Fruit fly (Drosophila melanogaster) whole organism, wandering third instar larva: ENCODE data around the gene SH3PX1.

ENCODE experiments used
- Abd-B ChIP-seq: fragments of >200 bp; optimal IDR thresholded peaks from 2 replicates; lab custom pipeline; 2017; ENCODE audit warnings: missing biosample characterization, missing genetic modification characterization
- CG32264 ChIP-seq: fragments of 200-800 bp; sonication (Bioruptor generic); optimal IDR thresholded peaks from 2 replicates; lab custom pipeline; 2016; ENCODE audit warnings: missing biosample characterization, missing genetic modification characterization
- CG9705 ChIP-seq: fragments of 200-800 bp; sonication (Bioruptor generic); optimal IDR thresholded peaks from 2 replicates; lab custom pipeline; 2018; ENCODE audit warnings: missing biosample characterization, mild to moderate bottlenecking, missing genetic modification characterization
- CrebA ChIP-seq: fragments of 200-800 bp; sonication (Bioruptor generic); optimal IDR thresholded peaks from 2 replicates; lab custom pipeline; 2016; ENCODE audit warnings: missing biosample characterization, mild to moderate bottlenecking, missing genetic modification characterization, borderline replicate concordance
- Dfd ChIP-seq: fragments of >200 bp; optimal IDR thresholded peaks from 2 replicates; lab custom pipeline; 2017; ENCODE audit warnings: missing biosample characterization, missing genetic modification characterization
- Dif ChIP-seq: fragments of 200-275, 200-300 bp; sonication (Bioruptor generic); optimal IDR thresholded peaks from 2 replicates; lab custom pipeline; 2018; ENCODE audit warnings: missing biosample characterization, missing genetic modification characterization; ENCODE audit not compliant: partially characterized antibody
- GATAd ChIP-seq: sonication (Bioruptor generic); optimal IDR thresholded peaks from 2 replicates; lab custom pipeline; 2016; ENCODE audit warnings: missing biosample characterization, missing genetic modification characterization
- HLH106 ChIP-seq: fragments of 200-800 bp; optimal IDR thresholded peaks from 3 replicates; lab custom pipeline; 2019; ENCODE audit warnings: missing biosample characterization, mild to moderate bottlenecking, missing genetic modification characterization, moderate library complexity
- Hnf4 ChIP-seq: fragments of 200-800 bp; sonication (Bioruptor generic); optimal IDR thresholded peaks from 2 replicates; lab custom pipeline; 2016; ENCODE audit warnings: missing biosample characterization, mild to moderate bottlenecking, missing genetic modification characterization
- Hr78 ChIP-seq: fragments of >200 bp; optimal IDR thresholded peaks from 2 replicates; lab custom pipeline; 2017; ENCODE audit warnings: missing biosample characterization, missing genetic modification characterization
- Hr83 ChIP-seq: fragments of 200-300 bp; sonication (Bioruptor generic); optimal IDR thresholded peaks from 2 replicates; lab custom pipeline; 2016; ENCODE audit warnings: missing biosample characterization, mild to moderate bottlenecking, missing genetic modification characterization, moderate library complexity; ENCODE audit not compliant: poor library complexity, severe bottlenecking
- Jra ChIP-seq: sonication (Bioruptor generic); optimal IDR thresholded peaks from 2 replicates; lab custom pipeline; 2016; ENCODE audit warnings: missing biosample characterization, missing genetic modification characterization
- Mio ChIP-seq: sonication (Bioruptor generic); optimal IDR thresholded peaks from 2 replicates; lab custom pipeline; 2016; ENCODE audit warnings: missing biosample characterization, missing genetic modification characterization
- Myc ChIP-seq: fragments of >200 bp; optimal IDR thresholded peaks from 2 replicates; lab custom pipeline; 2017
- N ChIP-seq: fragments of >200 bp; optimal IDR thresholded peaks from 2 replicates; lab custom pipeline; 2018; ENCODE audit warnings: missing biosample characterization, missing external identifiers, missing genetic modification characterization
- OdsH ChIP-seq: fragments of 200-800 bp; sonication (Bioruptor generic); optimal IDR thresholded peaks from 2 replicates; lab custom pipeline; 2016; ENCODE audit warnings: missing biosample characterization, mild to moderate bottlenecking, missing genetic modification characterization
- Rel ChIP-seq, 2 experiments: fragments of 200-800 bp; sonication (Bioruptor generic) in 1 of 2; optimal IDR thresholded peaks; 2 replicates in 1 of 2; 3 replicates in 1 of 2; lab custom pipeline; 2016 to 2019; ENCODE audit warnings: mild to moderate bottlenecking in 2 of 2, missing biosample characterization in 2 of 2, missing genetic modification characterization in 2 of 2, moderate library complexity in 1 of 2
- Sp1 ChIP-seq: fragments of 200-800 bp; sonication (Bioruptor generic); optimal IDR thresholded peaks from 3 replicates; lab custom pipeline; 2019; ENCODE audit warnings: missing biosample characterization, mild to moderate bottlenecking, missing genetic modification characterization, moderate library complexity
- Vsx2 ChIP-seq: fragments of 200-300, 225-300 bp; sonication (Bioruptor generic); optimal IDR thresholded peaks from 2 replicates; lab custom pipeline; 2018; ENCODE audit warnings: missing biosample characterization, missing genetic modification characterization; ENCODE audit not compliant: partially characterized antibody
- br ChIP-seq: fragments of 200-800 bp; sonication (Bioruptor generic); optimal IDR thresholded peaks from 2 replicates; lab custom pipeline; 2016; ENCODE audit warnings: missing biosample characterization, missing genetic modification characterization
- brk ChIP-seq: fragments of 200-800 bp; sonication (Bioruptor generic); optimal IDR thresholded peaks from 2 replicates; lab custom pipeline; 2016; ENCODE audit warnings: missing biosample characterization, mild to moderate bottlenecking, missing genetic modification characterization
- dl ChIP-seq, 2 experiments: fragments of 175-275, 200-275 bp in 1 of 2; fragments of 200-275 bp in 1 of 2; sonication (Bioruptor generic); optimal IDR thresholded peaks; lab custom pipeline; 2018; ENCODE audit warnings: mild to moderate bottlenecking in 2 of 2, missing biosample characterization in 2 of 2, missing genetic modification characterization in 2 of 2, moderate library complexity in 2 of 2; ENCODE audit not compliant: partially characterized antibody in 2 of 2, insufficient read depth in 1 of 2
- dmrt93B ChIP-seq: fragments of 200-800 bp; sonication (Bioruptor generic); optimal IDR thresholded peaks from 2 replicates; lab custom pipeline; 2018; ENCODE audit warnings: missing biosample characterization, mild to moderate bottlenecking, missing genetic modification characterization
- dsf ChIP-seq: sonication (Bioruptor generic); optimal IDR thresholded peaks from 2 replicates; lab custom pipeline; 2016; ENCODE audit warnings: missing biosample characterization, missing genetic modification characterization, borderline replicate concordance
- ey ChIP-seq: fragments of 200-800 bp; sonication (Bioruptor generic); optimal IDR thresholded peaks from 2 replicates; lab custom pipeline; 2016; ENCODE audit warnings: missing biosample characterization, missing genetic modification characterization
- foxo ChIP-seq, 2 experiments: fragments of 200-800 bp; sonication (Bioruptor generic); optimal IDR thresholded peaks; 2 replicates in 1 of 2; 3 replicates in 1 of 2; lab custom pipeline; 2016 to 2017; ENCODE audit warnings: missing biosample characterization in 2 of 2, missing genetic modification characterization in 2 of 2
- fru ChIP-seq: fragments of 200-800 bp; sonication (Bioruptor generic); optimal IDR thresholded peaks from 3 replicates; lab custom pipeline; 2016; ENCODE audit warnings: missing biosample characterization, mild to moderate bottlenecking, missing genetic modification characterization
- h ChIP-seq: fragments of 200-800 bp; sonication (Bioruptor generic); optimal IDR thresholded peaks from 3 replicates; lab custom pipeline; 2016; ENCODE audit warnings: missing biosample characterization, mild to moderate bottlenecking, missing genetic modification characterization
- jim ChIP-seq: fragments of 175-275, 200-325 bp; sonication (Bioruptor generic); optimal IDR thresholded peaks from 2 replicates; lab custom pipeline; 2016; ENCODE audit warnings: missing biosample characterization, mild to moderate bottlenecking, missing genetic modification characterization
- lola ChIP-seq: fragments of >200 bp; optimal IDR thresholded peaks from 2 replicates; lab custom pipeline; 2017; ENCODE audit warnings: missing biosample characterization, missing genetic modification characterization
- pan ChIP-seq: fragments of >200 bp; optimal IDR thresholded peaks from 2 replicates; lab custom pipeline; 2017
- psq ChIP-seq: fragments of 200-800 bp; sonication (Bioruptor generic); optimal IDR thresholded peaks from 3 replicates; lab custom pipeline; 2017; ENCODE audit warnings: missing biosample characterization, mild to moderate bottlenecking, missing genetic modification characterization, moderate library complexity
- rgr ChIP-seq: fragments of 200-800 bp; sonication (Bioruptor generic); optimal IDR thresholded peaks from 3 replicates; lab custom pipeline; 2016; ENCODE audit warnings: missing biosample characterization, mild to moderate bottlenecking, missing genetic modification characterization
- sage ChIP-seq: fragments of 200-800 bp; sonication (Bioruptor generic); optimal IDR thresholded peaks from 2 replicates; lab custom pipeline; 2016; ENCODE audit warnings: missing biosample characterization, mild to moderate bottlenecking, missing genetic modification characterization
- sv ChIP-seq: fragments of 200-800 bp; sonication (Bioruptor generic); optimal IDR thresholded peaks from 3 replicates; lab custom pipeline; 2016; ENCODE audit warnings: missing biosample characterization, missing genetic modification characterization
- tai ChIP-seq: sonication (Bioruptor generic); optimal IDR thresholded peaks from 2 replicates; lab custom pipeline; 2016; ENCODE audit warnings: missing biosample characterization, missing genetic modification characterization
- usp ChIP-seq: fragments of >200 bp; optimal IDR thresholded peaks from 2 replicates; lab custom pipeline; 2017; ENCODE audit warnings: missing biosample characterization, missing genetic modification characterization
- woc ChIP-seq: sonication (Bioruptor generic); optimal IDR thresholded peaks from 2 replicates; lab custom pipeline; 2016; ENCODE audit warnings: missing biosample characterization, mild to moderate bottlenecking, missing genetic modification characterization

Gene SH3PX1

dm6 chr3L:9744060-9744549 is 30.5 kb upstream of the SH3PX1 start:
- TF ChIP-seq h = peak; percentile 87
- TF ChIP-seq woc (GFP tag; lab: Kevin White, UChicago) = peak; percentile 90
- TF ChIP-seq GATAd (GFP tag; lab: Kevin White, UChicago) = no peak
- TF ChIP-seq Hr83 = peak; percentile 13
- no peak for TF ChIP-seq dsf (GFP tag; lab: Kevin White, UChicago)
- TF ChIP-seq jim = no peak
- no peak for TF ChIP-seq Myc
- TF ChIP-seq Rel (GFP tag; optimal IDR thresholded peaks at IDR 0.05; lab: Kevin White, UChicago) = peak; percentile 41
- TF ChIP-seq Rel (tag; optimal IDR thresholded peaks at IDR 0.05; lab: Kevin White, UChicago) = peak; percentile 53
- peak; percentile 92 for TF ChIP-seq dmrt93B (GFP tag; lab: Kevin White, UChicago)
- TF ChIP-seq Abd-B = no peak
- TF ChIP-seq rgr = peak; percentile 65
- no peak for TF ChIP-seq Hr78
- TF ChIP-seq Dif = no peak
- TF ChIP-seq fru = peak; percentile 88
- TF ChIP-seq CrebA (GFP tag; lab: Kevin White, UChicago) = peak; percentile 7
- TF ChIP-seq br = peak; percentile 83
- peak; percentile 65 for TF ChIP-seq sv
- TF ChIP-seq Vsx2 = no peak
- peak; percentile 81 for TF ChIP-seq ey
- peak; percentile 75 for TF ChIP-seq Hnf4 (GFP tag; lab: Kevin White, UChicago)
- TF ChIP-seq brk (GFP tag; lab: Kevin White, UChicago) = no peak
- TF ChIP-seq sage = peak; percentile 90
- peak; percentile 94 for TF ChIP-seq CG9705
- TF ChIP-seq psq (GFP tag; lab: Kevin White, UChicago) = peak; percentile 76
- no peak for TF ChIP-seq lola (GFP tag; lab: Kevin White, UChicago)
- TF ChIP-seq pan = no peak
- TF ChIP-seq dl (GFP tag; optimal IDR thresholded peaks at IDR 0.05; lab: Kevin White, UChicago; ENCODE audit: insufficient read depth in 1 of 2, partially characterized antibody in 2 of 2) = no peak
- no peak for TF ChIP-seq Dfd
- peak; percentile 60 to 88 for TF ChIP-seq foxo (GFP tag; optimal IDR thresholded peaks at IDR 0.05; lab: Kevin White, UChicago)
- TF ChIP-seq usp (GFP tag; lab: Kevin White, UChicago) = no peak
- peak; percentile 79 for TF ChIP-seq CG32264 (GFP tag; lab: Kevin White, UChicago)
- TF ChIP-seq Jra = no peak
- TF ChIP-seq OdsH = peak; percentile 79
- peak; percentile 96 for TF ChIP-seq HLH106
- TF ChIP-seq tai (GFP tag; lab: Kevin White, UChicago) = no peak
- TF ChIP-seq Sp1 (GFP tag; lab: Kevin White, UChicago) = peak; percentile 87
- TF ChIP-seq N (GFP tag; lab: Kevin White, UChicago) = no peak
- TF ChIP-seq Mio (GFP tag; lab: Kevin White, UChicago) = no peak

DNA sequence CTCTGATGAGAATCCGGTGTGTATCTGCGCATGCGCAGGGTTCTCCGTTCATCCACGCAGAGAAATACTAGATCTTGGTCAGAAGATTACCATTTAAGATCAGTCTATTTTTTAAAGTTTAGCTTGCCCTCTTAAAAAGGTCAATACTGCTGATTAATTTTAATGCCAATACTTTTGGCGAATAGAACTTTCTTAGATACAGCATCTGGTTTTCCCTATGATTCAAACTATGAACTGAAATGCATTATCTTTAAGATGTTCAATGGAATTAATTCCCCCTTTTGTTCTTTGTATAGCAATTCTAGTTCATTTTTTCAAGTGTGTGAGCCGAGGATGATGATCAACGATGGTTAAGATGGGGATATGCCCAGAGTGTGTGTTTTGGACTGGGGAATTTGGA is 28.7 kb upstream of the SH3PX1 start:
- TF ChIP-seq Myc (no peak), N (GFP tag; lab: Kevin White, UChicago) (no peak), OdsH (peak; percentile 79), Dfd (no peak), Rel (GFP tag; optimal IDR thresholded peaks at IDR 0.05; lab: Kevin White, UChicago) (no peak), Rel (tag; optimal IDR thresholded peaks at IDR 0.05; lab: Kevin White, UChicago) (peak; percentile 6), Jra (no peak), ey (peak; percentile 68), CG9705 (peak; percentile 36), brk (GFP tag; lab: Kevin White, UChicago) (peak; percentile 26), Hr83 (no peak), Dif (no peak), Hr78 (no peak), fru (peak; percentile 77), tai (GFP tag; lab: Kevin White, UChicago) (no peak), pan (no peak), Hnf4 (GFP tag; lab: Kevin White, UChicago) (peak; percentile 28), sage (peak; percentile 38), dl (GFP tag; optimal IDR thresholded peaks at IDR 0.05; lab: Kevin White, UChicago; ENCODE audit: insufficient read depth in 1 of 2, partially characterized antibody in 2 of 2) (no peak), Vsx2 (no peak), jim (no peak), woc (GFP tag; lab: Kevin White, UChicago) (peak; percentile 85), usp (GFP tag; lab: Kevin White, UChicago) (no peak), CrebA (GFP tag; lab: Kevin White, UChicago) (no peak), GATAd (GFP tag; lab: Kevin White, UChicago) (no peak), Abd-B (no peak), HLH106 (peak; percentile 87), dsf (GFP tag; lab: Kevin White, UChicago) (no peak), Mio (GFP tag; lab: Kevin White, UChicago) (no peak), dmrt93B (GFP tag; lab: Kevin White, UChicago) (peak; percentile 77), rgr (peak; percentile 31), br (peak; percentile 70), foxo (GFP tag; optimal IDR thresholded peaks at IDR 0.05; lab: Kevin White, UChicago) (peak in 1 of 2 experiments; percentile 66), h (peak; percentile 73), Sp1 (GFP tag; lab: Kevin White, UChicago) (peak; percentile 60), lola (GFP tag; lab: Kevin White, UChicago) (no peak), CG32264 (GFP tag; lab: Kevin White, UChicago) (no peak), psq (GFP tag; lab: Kevin White, UChicago) (peak; percentile 57), sv (no peak)
